Fruit fly (Drosophila melanogaster): ENCODE results near the gene CG33099.

The CG33099 gene

DNA sequence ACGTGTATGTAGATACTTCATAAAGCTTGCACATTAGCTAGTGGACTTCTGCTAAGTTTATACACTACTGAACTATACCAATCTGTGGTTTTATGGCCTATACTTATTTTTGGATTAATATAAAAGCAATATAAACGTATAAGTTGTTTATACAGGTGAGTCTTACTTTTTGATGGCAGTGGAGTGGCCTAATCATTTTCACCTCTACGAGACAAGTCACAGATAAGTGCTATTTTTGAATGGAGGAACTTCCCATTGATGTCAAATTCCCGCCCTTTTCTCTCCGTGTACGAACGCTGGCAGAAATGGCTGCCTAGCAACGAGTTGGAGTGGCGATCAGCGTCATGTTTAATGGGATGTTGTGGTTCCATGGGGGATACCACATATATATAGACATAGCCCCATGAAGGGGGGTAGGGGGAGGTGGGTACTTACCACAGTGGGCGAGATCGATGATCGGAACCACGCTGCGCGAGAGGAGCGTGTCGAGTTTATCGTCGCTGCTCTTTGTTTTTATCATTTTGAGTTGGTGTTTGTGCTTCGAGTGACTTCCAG, 3.9 kb downstream of the CG33099 start (continued):
- TF ChIP-seq mam (GFP tag; optimal IDR thresholded peaks at IDR 0.05) (peak; percentile 41), pan (optimal IDR thresholded peaks at IDR 0.05) (no peak), pan (GFP tag; optimal IDR thresholded peaks at IDR 0.05 in 1 of 2, IDR thresholded peaks at IDR 0.05 in 1 of 2) (peak in 1 of 2 experiments; percentile 59), tio (GFP tag; optimal IDR thresholded peaks at IDR 0.05) (peak; percentile 43), CG14667 (GFP tag; IDR thresholded peaks at IDR 0.05) (0 out of 2 replicates have a peak, but pooled peaks have one; percentile 45), ranshi (GFP tag; IDR thresholded peaks at IDR 0.05) (peak; percentile 42; the same call in 1 of the 2 replicates), HmgZ (tag; optimal IDR thresholded peaks at IDR 0.05) (no peak), CG30020 (tag; optimal IDR thresholded peaks at IDR 0.05) (no peak), bab2 (GFP tag; optimal IDR thresholded peaks at IDR 0.05) (peak; percentile 30), CG17328 (GFP tag; IDR thresholded peaks at IDR 0.05) (peak; percentile 22; the same call in 1 of the 2 replicates), Eip74EF (GFP tag; optimal IDR thresholded peaks at IDR 0.05) (no peak), hkb (optimal IDR thresholded peaks at IDR 0.05) (no peak), hkb (GFP tag; IDR thresholded peaks at IDR 0.05) (0 out of 2 replicates have a peak, but pooled peaks have one; percentile 21), sna (GFP tag; IDR thresholded peaks at IDR 0.05; ENCODE audit: partially characterized antibody) (no peak), CG2678 (tag; optimal IDR thresholded peaks at IDR 0.05) (peak; percentile 55), Dbx (GFP tag; IDR thresholded peaks at IDR 0.05) (0 out of 3 replicates have a peak, but pooled peaks have one; percentile 23), pho (GFP tag; optimal IDR thresholded peaks at IDR 0.05) (no peak), CG17912 (GFP tag; optimal IDR thresholded peaks at IDR 0.05) (no peak), sr (GFP tag; IDR thresholded peaks at IDR 0.05) (peak; percentile 66; the same call in 1 of the 3 replicates), CG18599 (GFP tag; optimal IDR thresholded peaks at IDR 0.05) (peak; percentile 37), Hr3 (GFP tag; optimal IDR thresholded peaks at IDR 0.05) (no peak), CG10321 (GFP tag; IDR thresholded peaks at IDR 0.05) (no peak), tna (GFP tag; IDR thresholded peaks at IDR 0.05; ENCODE audit: partially characterized antibody) (no peak), CG1024 (GFP tag; IDR thresholded peaks at IDR 0.05) (0 out of 2 replicates have a peak, but pooled peaks have one; percentile 9), Hsf (GFP tag; optimal IDR thresholded peaks at IDR 0.05) (peak; percentile 22), CG2120 (GFP tag; optimal IDR thresholded peaks at IDR 0.05) (peak; percentile 42), CG10565 (GFP tag; optimal IDR thresholded peaks at IDR 0.05) (no peak), CG6683 (GFP tag; optimal IDR thresholded peaks at IDR 0.05) (no peak), CG10366 (GFP tag; IDR thresholded peaks at IDR 0.05) (peak; percentile 35; the same call in 1 of the 2 replicates), B-H1 (GFP tag; IDR thresholded peaks at IDR 0.05) (no peak; the same call in 2 of the 3 replicates), mld (GFP tag; IDR thresholded peaks at IDR 0.05; ENCODE audit: partially characterized antibody) (no peak), crp (GFP tag; optimal IDR thresholded peaks at IDR 0.05) (no peak), CG11695 (GFP tag; IDR thresholded peaks at IDR 0.05) (0 out of 3 replicates have a peak, but pooled peaks have one; percentile 16), Awh (GFP tag; IDR thresholded peaks at IDR 0.05) (peak; percentile 17; the same call in 1 of the 2 replicates), CG3847 (GFP tag; IDR thresholded peaks at IDR 0.05) (no peak), Neu2 (GFP tag; optimal IDR thresholded peaks at IDR 0.05; ENCODE audit: borderline replicate concordance) (no peak), CG2712 (tag; optimal IDR thresholded peaks at IDR 0.05) (peak; percentile 12), sens (GFP tag) (peak; percentile 72), CG16813 (GFP tag; IDR thresholded peaks at IDR 0.05; ENCODE audit: partially characterized antibody) (no peak), danr (GFP tag; IDR thresholded peaks at IDR 0.05) (no peak), CkIIα-i1 (GFP tag; IDR thresholded peaks at IDR 0.05) (no peak), sd (tag; optimal IDR thresholded peaks at IDR 0.05) (no peak), zen (tag; optimal IDR thresholded peaks at IDR 0.05) (no peak), CG10147 (GFP tag; optimal IDR thresholded peaks at IDR 0.05) (no peak), sc (optimal IDR thresholded peaks at IDR 0.05) (no peak), sc (GFP tag; optimal IDR thresholded peaks at IDR 0.05) (no peak), ftz-f1 (GFP tag; optimal IDR thresholded peaks at IDR 0.05) (no peak), row (GFP tag; IDR thresholded peaks at IDR 0.05) (peak; percentile 57), CG34224 (GFP tag; IDR thresholded peaks at IDR 0.05; ENCODE audit: partially characterized antibody) (no peak), CG43689 (GFP tag; IDR thresholded peaks at IDR 0.05) (no peak)

All from whole organism, embryonic.